Worm (Caenorhabditis elegans) whole organism, young adult: ENCODE measurements around the gene fbxa-131.

ENCODE experiments used
- ceh-40 ChIP-seq: fragments of 200-800 bp; sonication (Bioruptor generic); IDR thresholded peaks from 2 replicates; pipeline ENCODE4 v1.3.6; 2022; ENCODE audit warnings: missing genetic modification characterization, missing compliant biosample characterization
- dox-1 ChIP-seq: fragments of 200-800 bp; sonication (Bioruptor generic); IDR thresholded peaks from 2 replicates; pipeline ENCODE4 v1.3.6; 2022; ENCODE audit warnings: missing genetic modification reagents, missing genetic modification characterization, missing compliant biosample characterization
- lsy-27 ChIP-seq: sonication (generic microtip); optimal IDR thresholded peaks from 2 replicates; lab custom pipeline; 2017; ENCODE audit warnings: missing genetic modification characterization, mild to moderate bottlenecking, missing compliant biosample characterization, antibody characterized with exemption, missing genotype, borderline replicate concordance; ENCODE audit not compliant: insufficient read depth

DNA sequence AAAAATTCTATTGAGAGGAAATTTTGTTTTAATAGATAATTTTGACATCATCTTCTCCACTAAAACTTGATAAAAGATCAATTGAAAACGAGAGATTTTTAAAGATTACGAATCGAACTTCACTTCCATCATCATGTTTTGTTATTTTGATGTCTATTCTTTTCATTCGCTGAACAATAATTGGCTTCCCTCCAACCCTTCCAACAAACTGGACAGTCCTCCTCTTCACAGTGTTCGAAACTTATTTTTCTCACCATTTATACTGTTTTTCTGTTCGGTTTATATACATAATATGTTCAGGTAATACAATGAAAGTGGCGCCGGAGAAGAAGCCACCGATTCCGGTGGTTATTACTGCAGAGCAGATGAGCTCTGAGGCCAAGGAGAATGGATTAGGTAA is 22.5 kb downstream of the fbxa-131 start, which contains the start of gene M162.5:
- TF ChIP-seq dox-1 (GFP tag; lab: Robert Waterston, UW) (no peak), lsy-27 (tag; lab: Kevin White, UChicago) (no peak), ceh-40 (GFP tag; lab: Robert Waterston, UW) (no peak)
